Worm (Caenorhabditis elegans) whole organism, young adult: ENCODE measurements around the gene ugt-40.

Experiments used
- B0261.1 ChIP-seq: sonication (generic microtip); optimal IDR thresholded peaks from 2 replicates; lab custom pipeline; 2016; ENCODE audit warnings: mild to moderate bottlenecking, missing genetic modification characterization, moderate library complexity, missing compliant biosample characterization
- F33H1.4 ChIP-seq: fragments of 200-800 bp; sonication (Bioruptor generic); IDR thresholded peaks from 2 replicates; pipeline ENCODE4 v1.3.6; 2022; ENCODE audit warnings: missing genetic modification reagents, missing genetic modification characterization, missing compliant biosample characterization
- Y53F4B.3 ChIP-seq: fragments of 200-800 bp; sonication (Bioruptor generic); IDR thresholded peaks from 2 replicates; pipeline ENCODE4 v1.3.6; 2022; ENCODE audit warnings: missing genetic modification reagents, missing genetic modification characterization, missing compliant biosample characterization
- Y53G8AR.9 ChIP-seq: fragments of 200-800 bp; sonication (Bioruptor generic); conservative IDR thresholded peaks from 2 replicates; pipeline ENCODE4 v1.3.6; 2022; ENCODE audit warnings: missing genetic modification reagents, missing genetic modification characterization, missing compliant biosample characterization
- akir-1 ChIP-seq: fragments of 200-800 bp; sonication (Bioruptor generic); optimal IDR thresholded peaks from 2 replicates; lab custom pipeline; 2018; ENCODE audit warnings: mild to moderate bottlenecking, missing genetic modification characterization, moderate library complexity, missing compliant biosample characterization
- ama-1 ChIP-seq, 3 experiments: fragments of 150-350 bp in 1 of 3; sonication (generic microtip) in 2 of 3; optimal IDR thresholded peaks; 2 replicates each; lab custom pipeline; 2014 to 2018; ENCODE audit warnings: missing biosample characterization in 2 of 3, missing genetic modification characterization in 2 of 3, missing genetic modification reagents in 2 of 3
- attf-5 ChIP-seq: fragments of 200-800 bp; sonication (Bioruptor generic); optimal IDR thresholded peaks from 2 replicates; lab custom pipeline; 2018; ENCODE audit warnings: mild to moderate bottlenecking, missing genetic modification characterization, missing compliant biosample characterization
- bed-1 ChIP-seq: fragments of 200-800 bp; sonication (Bioruptor generic); IDR thresholded peaks from 2 replicates; pipeline ENCODE4 v1.3.6; 2022; ENCODE audit warnings: missing genetic modification reagents, missing genetic modification characterization, missing compliant biosample characterization
- bed-2 ChIP-seq: fragments of 200-800 bp; sonication (Bioruptor generic); IDR thresholded peaks from 2 replicates; pipeline ENCODE4 v1.3.6; 2022; ENCODE audit warnings: missing genetic modification reagents, missing genetic modification characterization, missing compliant biosample characterization
- cebp-1 ChIP-seq, 2 experiments: fragments of 200-800 bp in 1 of 2; sonication (Bioruptor generic) in 1 of 2; sonication (generic microtip) in 1 of 2; IDR thresholded peaks in 1 of 2; optimal IDR thresholded peaks in 1 of 2; 2 replicates each; pipeline versions ENCODE4 v1.3.6 to Lab custom; 2017 to 2022; ENCODE audit warnings: missing compliant biosample characterization in 2 of 2, missing genetic modification characterization in 2 of 2, mild to moderate bottlenecking in 1 of 2, missing genetic modification reagents in 1 of 2, moderate library complexity in 1 of 2
- efl-1 ChIP-seq: fragments of 150-350 bp; optimal IDR thresholded peaks from 2 replicates; lab custom pipeline; 2014; ENCODE audit warnings: missing biosample characterization, missing genetic modification reagents, missing genetic modification characterization
- hlh-26 ChIP-seq: fragments of 200-800 bp; sonication (Bioruptor generic); conservative IDR thresholded peaks from 2 replicates; pipeline ENCODE4 v1.3.6; 2022; ENCODE audit warnings: missing genetic modification reagents, missing genetic modification characterization, missing compliant biosample characterization
- hmg-20 ChIP-seq: fragments of 200-800 bp; sonication (Bioruptor generic); IDR thresholded peaks from 2 replicates; pipeline ENCODE4 v1.3.6; 2022; ENCODE audit warnings: missing genetic modification reagents, missing genetic modification characterization, missing compliant biosample characterization
- lag-1 ChIP-seq: fragments of 200-800 bp; sonication (Bioruptor generic); IDR thresholded peaks from 2 replicates; pipeline ENCODE4 v1.3.6; 2022; ENCODE audit warnings: missing genetic modification reagents, missing genetic modification characterization, missing compliant biosample characterization
- lin-35 ChIP-seq, 3 experiments: fragments of 150-350 bp in 2 of 3; sonication (generic microtip) in 1 of 3; optimal IDR thresholded peaks; 2 replicates each; lab custom pipeline; 2014 to 2018; ENCODE audit warnings: missing biosample characterization in 3 of 3, missing genetic modification characterization in 3 of 3, missing genetic modification reagents in 3 of 3
- lin-40 ChIP-seq: sonication (generic microtip); optimal IDR thresholded peaks from 2 replicates; lab custom pipeline; 2016; ENCODE audit warnings: missing genetic modification characterization, mild to moderate bottlenecking, missing compliant biosample characterization, missing genotype, missing genetic modification reagents
- lir-1 ChIP-seq: fragments of 200-800 bp; sonication (Bioruptor generic); conservative IDR thresholded peaks from 2 replicates; pipeline ENCODE4 v1.3.6; 2022; ENCODE audit warnings: missing genetic modification reagents, missing genetic modification characterization, missing compliant biosample characterization
- mes-4 ChIP-seq: sonication (generic microtip); optimal IDR thresholded peaks from 2 replicates; lab custom pipeline; 2016; ENCODE audit warnings: missing genotype, missing genetic modification characterization, missing compliant biosample characterization
- nfya-1 ChIP-seq: sonication (generic microtip); optimal IDR thresholded peaks from 2 replicates; lab custom pipeline; 2017; ENCODE audit warnings: antibody characterized with exemption, missing compliant biosample characterization, missing genetic modification characterization, borderline replicate concordance; ENCODE audit not compliant: insufficient read depth
- nhr-27 ChIP-seq: fragments of 200-800 bp; sonication (Bioruptor generic); optimal IDR thresholded peaks from 2 replicates; lab custom pipeline; 2018; ENCODE audit warnings: mild to moderate bottlenecking, missing genetic modification characterization, moderate library complexity, missing compliant biosample characterization
- nhr-80 ChIP-seq: sonication (generic microtip); optimal IDR thresholded peaks from 2 replicates; lab custom pipeline; 2016; ENCODE audit warnings: missing genetic modification characterization, missing compliant biosample characterization
- nhr-90 ChIP-seq: sonication (generic microtip); optimal IDR thresholded peaks from 2 replicates; lab custom pipeline; 2016; ENCODE audit warnings: missing genotype, mild to moderate bottlenecking, missing genetic modification characterization, missing compliant biosample characterization
- rcor-1 ChIP-seq: fragments of 200-800 bp; sonication (Bioruptor generic); IDR thresholded peaks from 2 replicates; pipeline ENCODE4 v1.3.6; 2022; ENCODE audit warnings: missing genetic modification reagents, missing genetic modification characterization, missing compliant biosample characterization
- snpc-1.3 ChIP-seq: sonication (generic microtip); optimal IDR thresholded peaks from 2 replicates; lab custom pipeline; 2017; ENCODE audit warnings: missing genetic modification characterization, mild to moderate bottlenecking, missing compliant biosample characterization, antibody characterized with exemption, moderate library complexity, missing genotype, missing genetic modification reagents; ENCODE audit not compliant: insufficient read depth
- snpc-4 ChIP-seq, 5 experiments: fragments of 150-350 bp in 1 of 5; sonication (generic microtip) in 4 of 5; optimal IDR thresholded peaks; 2 replicates each; lab custom pipeline; 2014 to 2018; ENCODE audit warnings: missing genetic modification characterization in 5 of 5, missing biosample characterization in 3 of 5, antibody characterized with exemption in 2 of 5, mild to moderate bottlenecking in 2 of 5, missing compliant biosample characterization in 2 of 5, missing genotype in 2 of 5, moderate library complexity in 2 of 5, missing genetic modification reagents in 1 of 5
- tbp1 ChIP-seq: fragments of 200-800 bp; sonication (Bioruptor generic); optimal IDR thresholded peaks from 2 replicates; lab custom pipeline; 2018; ENCODE audit warnings: mild to moderate bottlenecking, missing genetic modification characterization, missing compliant biosample characterization
- xnd-1 ChIP-seq: sonication (generic microtip); optimal IDR thresholded peaks from 2 replicates; lab custom pipeline; 2016; ENCODE audit warnings: missing genotype, missing genetic modification reagents, missing genetic modification characterization, missing compliant biosample characterization

The ugt-40 gene

DNA sequence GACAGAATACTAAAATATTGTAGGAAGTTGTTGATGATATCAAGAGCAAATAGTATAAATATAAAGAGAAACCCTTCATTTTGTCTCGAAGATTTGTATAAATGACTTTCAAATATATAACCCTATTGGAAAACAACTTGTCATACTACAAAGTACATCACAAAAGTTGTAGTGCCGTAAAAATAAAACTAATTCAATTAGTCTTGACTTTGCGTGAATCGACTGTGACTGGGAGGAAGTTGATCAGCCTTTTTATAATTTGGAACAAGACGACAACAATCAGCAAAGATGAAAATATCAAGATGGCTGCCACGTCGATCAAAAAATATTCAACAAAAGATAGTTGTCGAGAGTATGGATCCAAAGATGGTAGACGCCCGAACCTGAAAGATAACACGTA, at the start of gene ugt-40:
ugt-40 (minus strand) TSS at position 101 of the 400 bp plus-strand sequence.
- TF ChIP-seq bed-2 (GFP tag; lab: Robert Waterston, UW) (no peak), nhr-27 (tag; lab: Kevin White, UChicago) (no peak), hlh-26 (GFP tag; lab: Robert Waterston, UW) (no peak), mes-4 (tag; lab: Kevin White, UChicago) (no peak), ama-1 (optimal IDR thresholded peaks at IDR 0.05; lab: Kevin White, UChicago) (no peak), ama-1 (GFP tag; optimal IDR thresholded peaks at IDR 0.05; lab: Kevin White, UChicago) (no peak), akir-1 (GFP tag; lab: Kevin White, UChicago) (no peak), nfya-1 (no peak), Y53F4B.3 (GFP tag; lab: Robert Waterston, UW) (no peak), lin-40 (tag; lab: Kevin White, UChicago) (no peak), lag-1 (GFP tag; lab: Robert Waterston, UW) (no peak), tbp1 (no peak)

DNA sequence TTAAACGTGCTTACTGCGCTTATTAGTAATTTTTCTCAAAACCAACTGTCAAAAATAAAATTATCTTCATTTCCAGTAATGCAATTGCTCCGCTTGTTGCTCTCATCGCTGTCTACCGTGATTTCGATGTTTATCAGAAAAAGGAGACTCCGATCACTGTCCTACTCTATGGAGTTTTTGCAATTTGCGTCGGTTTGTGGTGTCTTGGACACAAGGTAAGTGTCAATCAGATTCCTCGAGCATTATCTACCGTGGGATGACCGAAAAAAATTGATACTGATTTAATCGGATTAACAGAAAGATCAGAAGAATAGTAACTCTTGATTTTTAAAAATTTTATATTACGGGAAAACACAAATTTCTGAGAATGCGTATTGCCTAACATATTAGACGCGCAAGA, 45.5 kb upstream of the ugt-40 start:
- TF ChIP-seq nhr-27 (tag; lab: Kevin White, UChicago) (no peak), nhr-80 (peak; percentile 55)
- TF ChIP-seq, all 124 proteins: peak for 1

DNA sequence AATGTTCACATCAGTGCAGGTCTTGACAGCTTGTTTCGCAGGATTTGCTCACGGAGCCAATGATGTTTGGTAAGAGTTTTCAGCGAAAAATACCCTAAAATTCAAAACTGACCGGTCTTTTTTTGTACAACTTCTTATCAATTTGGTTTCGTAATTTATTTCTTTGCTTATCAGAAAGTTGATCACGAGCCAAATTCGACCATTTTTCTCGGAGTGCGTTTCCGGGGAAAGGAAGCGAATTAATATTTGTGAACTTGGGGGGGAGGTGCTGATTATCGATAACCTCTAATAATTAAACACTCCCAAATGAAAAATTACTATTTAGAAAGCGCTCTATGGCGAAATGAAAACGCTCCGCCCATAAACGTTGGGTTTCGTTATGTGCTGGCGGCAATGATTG, 44.8 kb upstream of the ugt-40 start:
- TF ChIP-seq cebp-1 (GFP tag; IDR thresholded peaks at IDR 0.05; lab: Robert Waterston, UW), result no peak
- peak; percentile 49 for TF ChIP-seq cebp-1 (tag; optimal IDR thresholded peaks at IDR 0.05; lab: Kevin White, UChicago)
- peak; percentile 68 for TF ChIP-seq nhr-80
- no peak for TF ChIP-seq bed-1 (GFP tag; lab: Robert Waterston, UW)

DNA sequence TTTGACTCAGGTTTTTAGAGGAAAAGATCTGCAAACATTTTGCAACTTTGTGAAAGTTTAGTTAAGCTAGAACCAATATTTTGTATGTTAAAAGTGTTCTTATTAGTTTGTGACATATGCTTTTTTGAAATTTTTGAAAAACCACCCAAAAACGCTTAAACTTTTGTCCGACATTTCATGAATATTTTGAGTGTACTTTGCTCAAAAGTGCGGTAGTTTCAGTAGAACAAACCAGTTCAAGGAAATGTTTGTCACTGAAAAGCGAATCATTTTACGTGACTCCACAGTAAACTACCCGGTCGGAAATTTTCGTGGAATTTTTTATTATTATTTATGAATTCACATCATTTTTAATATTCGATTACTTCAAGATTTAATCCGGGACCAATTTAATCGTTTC, 42.8 kb upstream of the ugt-40 start, which contains the start of gene pitr-5:
pitr-5 (plus strand) TSS at position 301 of the 400 bp plus-strand sequence.
- TF ChIP-seq Y53G8AR.9 (GFP tag; lab: Robert Waterston, UW) (no peak), nhr-90 (tag; lab: Kevin White, UChicago) (no peak), lir-1 (GFP tag; lab: Robert Waterston, UW) (no peak), snpc-4 (GFP tag; optimal IDR thresholded peaks at IDR 0.05; lab: Kevin White, UChicago) (no peak), snpc-4 (tag; optimal IDR thresholded peaks at IDR 0.05; lab: Kevin White, UChicago) (no peak), F33H1.4 (no peak), efl-1 (GFP tag; lab: Kevin White, UChicago) (no peak), cebp-1 (GFP tag; IDR thresholded peaks at IDR 0.05; lab: Robert Waterston, UW) (no peak), cebp-1 (tag; optimal IDR thresholded peaks at IDR 0.05; lab: Kevin White, UChicago) (no peak), snpc-1.3 (no peak)

DNA sequence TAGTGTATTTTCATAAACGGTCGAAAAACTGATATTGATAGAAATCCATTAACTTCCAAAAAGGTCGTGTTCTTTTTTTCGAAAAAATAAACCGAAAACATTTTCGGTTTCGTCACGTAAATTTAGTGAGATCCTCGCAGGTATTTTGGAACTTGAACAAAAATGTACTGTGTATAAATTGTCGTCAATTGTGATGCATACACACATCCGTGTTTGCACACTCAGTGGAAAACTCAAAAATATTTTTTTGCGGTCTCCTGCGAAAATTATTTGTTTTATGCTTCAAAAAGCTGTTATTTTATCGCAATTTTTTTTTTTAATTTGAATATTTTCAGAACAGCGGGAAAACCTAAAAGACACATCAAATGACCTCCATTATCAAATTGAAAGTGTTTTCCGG, 37.1 kb upstream of the ugt-40 start, which contains the start of gene cpsf-2:
cpsf-2 (plus strand) TSS at position 330 of the 400 bp plus-strand sequence.
- TF ChIP-seq rcor-1 (GFP tag; lab: Robert Waterston, UW), result no peak
- TF ChIP-seq efl-1 (GFP tag; lab: Kevin White, UChicago), result peak; percentile 3

DNA sequence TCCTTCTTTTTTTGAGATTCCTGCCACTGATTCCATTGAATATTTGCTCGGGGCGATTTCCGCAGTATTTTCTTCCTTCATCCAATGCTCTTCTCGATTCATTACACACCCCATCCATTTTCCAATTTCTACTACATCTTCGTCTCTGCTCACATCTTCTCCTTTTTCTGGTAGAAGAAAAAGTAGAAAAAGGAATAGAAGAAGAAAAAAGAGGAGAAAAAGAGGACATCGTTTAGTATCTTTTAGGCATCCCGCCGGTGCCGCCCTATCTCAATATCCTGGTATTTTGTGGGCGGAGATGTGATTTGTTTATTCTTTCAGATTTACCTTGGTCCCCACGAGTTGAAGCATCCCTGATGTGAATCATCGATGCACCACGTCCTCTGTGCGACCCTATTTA, 33.4 kb upstream of the ugt-40 start, which contains the start of gene lgc-39:
lgc-39 (plus strand) TSS at position 301 of the 400 bp plus-strand sequence.
- TF ChIP-seq lin-35 (GFP tag; optimal IDR thresholded peaks at IDR 0.05; lab: Kevin White, UChicago) (no peak), B0261.1 (tag; lab: Kevin White, UChicago) (no peak), attf-5 (GFP tag; lab: Kevin White, UChicago) (no peak), xnd-1 (tag; lab: Kevin White, UChicago) (no peak), hmg-20 (GFP tag; lab: Robert Waterston, UW) (no peak)
